Worm (Caenorhabditis elegans) whole organism, L3 larva: Measurements from ENCODE around the gene srz-37.

Source experiments
- ceh-9 ChIP-seq: sonication (generic microtip); optimal IDR thresholded peaks from 2 replicates; lab custom pipeline; 2018; ENCODE audit warnings: missing biosample characterization, missing genetic modification characterization
- elt-1 ChIP-seq: fragments of 150-350 bp; optimal IDR thresholded peaks from 2 replicates; lab custom pipeline; 2014; ENCODE audit warnings: missing biosample characterization, missing genetic modification characterization

DNA sequence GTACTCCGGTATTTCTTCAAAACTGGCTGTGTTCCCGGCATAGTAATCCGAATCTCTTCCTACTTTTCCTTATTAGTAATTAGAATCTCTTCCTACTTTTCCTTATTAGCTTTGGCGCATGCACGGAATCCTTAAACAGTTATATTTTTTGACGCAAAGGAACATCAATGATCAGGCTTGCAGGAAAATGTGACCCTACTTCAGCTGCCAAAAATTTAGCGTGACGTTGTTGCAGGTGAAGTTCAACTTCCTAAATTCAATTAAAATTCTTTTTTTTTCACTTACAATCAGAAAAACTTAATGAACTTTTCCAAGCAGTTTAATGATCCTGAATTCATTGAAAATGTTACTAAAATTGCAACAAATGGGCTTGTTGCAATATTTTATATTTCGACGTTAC is 11.7 kb upstream of the srz-37 start, which contains the start of gene srz-79:
- TF ChIP-seq elt-1 (tag; lab: Kevin White, UChicago) (no peak), ceh-9 (tag; lab: Kevin White, UChicago) (no peak)
